Worm (Caenorhabditis elegans): Measurements from ENCODE around the gene C13A2.5.

ce11 chrV:7326928-7327327 lies 51.3 kb downstream of the C13A2.5 start, which contains the start of gene F10G2.4:
- TF ChIP-seq nhr-11 (tag; optimal IDR thresholded peaks at IDR 0.05) (no peak), nhr-85 (tag) (no peak), blmp-1 (tag; optimal IDR thresholded peaks at IDR 0.05) (no peak)

Data from whole organism, L1 larva.